Fruit fly (Drosophila melanogaster) whole organism, embryonic: Measurements from ENCODE around the gene Ccdc58.

Experiments
- Bdp1 ChIP-seq: fragments of 200-800 bp; sonication (Bioruptor generic); optimal IDR thresholded peaks from 3 replicates; lab custom pipeline; 2016; ENCODE audit warnings: missing biosample characterization, missing genetic modification characterization
- CG10959 ChIP-seq: fragments of 200-800 bp; sonication (Bioruptor generic); IDR thresholded peaks from 2 replicates; pipeline ENCODE4 v1.3.6; 2022; ENCODE audit warnings: missing biosample characterization, missing genetic modification characterization
- CG11085 ChIP-seq: fragments of 200-800 bp; sonication (Bioruptor generic); IDR thresholded peaks from 2 replicates; pipeline ENCODE4 v1.3.6; 2022; ENCODE audit warnings: missing biosample characterization, missing genetic modification characterization
- CG11504 ChIP-seq: fragments of 200-800 bp; sonication (Bioruptor generic); optimal IDR thresholded peaks from 3 replicates; lab custom pipeline; 2019; ENCODE audit warnings: missing biosample characterization, mild to moderate bottlenecking, missing genetic modification characterization, moderate library complexity
- CG12942 ChIP-seq: fragments of 200-800 bp; sonication (Bioruptor generic); optimal IDR thresholded peaks from 3 replicates; lab custom pipeline; 2016; ENCODE audit warnings: missing biosample characterization, missing genetic modification characterization
- CG13287 ChIP-seq: fragments of 200-800 bp; sonication (Bioruptor generic); IDR thresholded peaks from 2 replicates; pipeline ENCODE4 v1.3.6; 2022; ENCODE audit warnings: missing biosample characterization, missing genetic modification characterization; ENCODE audit not compliant: partially characterized antibody
- CG17385 ChIP-seq: fragments of 200-800 bp; sonication (Bioruptor generic); optimal IDR thresholded peaks from 3 replicates; lab custom pipeline; 2018; ENCODE audit warnings: missing biosample characterization, mild to moderate bottlenecking, missing genetic modification characterization
- CG17568 ChIP-seq: fragments of 200-800 bp; sonication (Bioruptor generic); optimal IDR thresholded peaks from 2 replicates; lab custom pipeline; 2018; ENCODE audit warnings: missing biosample characterization, mild to moderate bottlenecking, missing genetic modification characterization, moderate library complexity
- CG18011 ChIP-seq: fragments of 200-800 bp; sonication (Bioruptor generic); optimal IDR thresholded peaks from 2 replicates; lab custom pipeline; 2017; ENCODE audit warnings: missing biosample characterization, missing genetic modification characterization, mild to moderate bottlenecking, moderate library complexity, missing genotype
- CG18476 ChIP-seq: fragments of 200-800 bp; sonication (Bioruptor generic); optimal IDR thresholded peaks from 2 replicates; lab custom pipeline; 2016; ENCODE audit warnings: missing biosample characterization, mild to moderate bottlenecking, missing genetic modification characterization
- CG31365 ChIP-seq: fragments of 200-800 bp; sonication (Bioruptor generic); optimal IDR thresholded peaks from 2 replicates; lab custom pipeline; 2018; ENCODE audit warnings: missing biosample characterization, mild to moderate bottlenecking, missing genetic modification characterization
- CG33557 ChIP-seq: fragments of 200-800 bp; sonication (Bioruptor generic); optimal IDR thresholded peaks from 2 replicates; lab custom pipeline; 2019; ENCODE audit warnings: missing biosample characterization, mild to moderate bottlenecking, missing genetic modification characterization, moderate library complexity
- CG9797 ChIP-seq: fragments of 200-800 bp; sonication (Bioruptor generic); optimal IDR thresholded peaks from 3 replicates; lab custom pipeline; 2018; ENCODE audit warnings: missing biosample characterization, mild to moderate bottlenecking, missing genetic modification characterization
- CG9876 ChIP-seq: fragments of 200-800 bp; sonication (Bioruptor generic); optimal IDR thresholded peaks from 2 replicates; lab custom pipeline; 2016; ENCODE audit warnings: missing biosample characterization, missing genetic modification characterization
- CHES-1-like ChIP-seq: fragments of 200-800 bp; sonication (Bioruptor generic); optimal IDR thresholded peaks from 2 replicates; lab custom pipeline; 2016; ENCODE audit warnings: missing biosample characterization, missing genetic modification characterization
- CTCF ChIP-seq: fragments of 200-800 bp; sonication (Bioruptor generic); optimal IDR thresholded peaks from 2 replicates; lab custom pipeline; 2017; ENCODE audit warnings: missing biosample characterization, mild to moderate bottlenecking, missing genetic modification characterization, moderate library complexity
- Camta ChIP-seq: fragments of 200-800 bp; sonication (Bioruptor generic); optimal IDR thresholded peaks from 2 replicates; lab custom pipeline; 2016; ENCODE audit warnings: missing biosample characterization, missing genetic modification characterization
- Dp ChIP-seq: fragments of 200-800 bp; sonication (Bioruptor generic); optimal IDR thresholded peaks from 2 replicates; lab custom pipeline; 2018; ENCODE audit warnings: missing biosample characterization, mild to moderate bottlenecking, missing genetic modification characterization, moderate library complexity
- ERR ChIP-seq: fragments of 200-800 bp; sonication (Bioruptor generic); optimal IDR thresholded peaks from 2 replicates; lab custom pipeline; 2016; ENCODE audit warnings: missing biosample characterization, missing genetic modification characterization
- Eip74EF ChIP-seq, 2 experiments: fragments of 200-800 bp in 1 of 2; fragments of >200 bp in 1 of 2; sonication (Bioruptor generic) in 1 of 2; optimal IDR thresholded peaks; 2 replicates each; lab custom pipeline; 2017 to 2019; ENCODE audit warnings: missing biosample characterization in 2 of 2, missing genetic modification characterization in 2 of 2, mild to moderate bottlenecking in 1 of 2, moderate library complexity in 1 of 2
- Ets97D ChIP-seq: fragments of 200-800 bp; sonication (Bioruptor generic); optimal IDR thresholded peaks from 3 replicates; lab custom pipeline; 2016; ENCODE audit warnings: missing biosample characterization, missing genetic modification characterization
- Hmx ChIP-seq: fragments of 200-800 bp; sonication (Bioruptor generic); optimal IDR thresholded peaks from 2 replicates; lab custom pipeline; 2016; ENCODE audit warnings: missing biosample characterization, missing genetic modification characterization
- Hr78 ChIP-seq, 2 experiments: fragments of 200-800 bp in 1 of 2; fragments of >200 bp in 1 of 2; sonication (Bioruptor generic) in 1 of 2; optimal IDR thresholded peaks; 2 replicates each; lab custom pipeline; 2017 to 2019; ENCODE audit warnings: missing biosample characterization in 2 of 2, missing genetic modification characterization in 2 of 2, mild to moderate bottlenecking in 1 of 2, moderate library complexity in 1 of 2
- Med ChIP-seq: fragments of 200-800 bp; sonication (Bioruptor generic); peaks from one replicate; lab custom pipeline; 2016; ENCODE audit warnings: missing biosample characterization, missing genetic modification characterization, mild to moderate bottlenecking, inconsistent platforms, moderate library complexity
- NK7.1 ChIP-seq: fragments of 200-800 bp; sonication (Bioruptor generic); optimal IDR thresholded peaks from 3 replicates; lab custom pipeline; 2016; ENCODE audit warnings: missing biosample characterization, missing genetic modification characterization
- Neu2 ChIP-seq: fragments of 200-800 bp; sonication (Bioruptor generic); optimal IDR thresholded peaks from 3 replicates; lab custom pipeline; 2016; ENCODE audit warnings: missing biosample characterization, missing genetic modification characterization, borderline replicate concordance
- Nf-YC ChIP-seq: fragments of 200-800 bp; optimal IDR thresholded peaks from 3 replicates; lab custom pipeline; 2019; ENCODE audit warnings: missing biosample characterization, mild to moderate bottlenecking, missing genetic modification characterization, moderate library complexity
- TFAM ChIP-seq: fragments of 200-800 bp; sonication (Bioruptor generic); optimal IDR thresholded peaks from 2 replicates; lab custom pipeline; 2017; ENCODE audit warnings: missing biosample characterization, missing genetic modification characterization, inconsistent platforms
- ase ChIP-seq: fragments of 200-800 bp; sonication (Bioruptor generic); IDR thresholded peaks from 3 replicates; pipeline ENCODE4 v1.3.6; 2022; ENCODE audit warnings: missing biosample characterization, missing genetic modification characterization
- bsh ChIP-seq, 2 experiments: fragments of 200-800 bp; sonication (Bioruptor generic); optimal IDR thresholded peaks; 2 replicates each; lab custom pipeline; 2017 to 2018; ENCODE audit warnings: mild to moderate bottlenecking in 2 of 2, missing biosample characterization in 2 of 2, missing genetic modification characterization in 2 of 2, moderate library complexity in 1 of 2
- cg ChIP-seq: fragments of 200-800 bp; sonication (Bioruptor generic); optimal IDR thresholded peaks from 3 replicates; lab custom pipeline; 2019; ENCODE audit warnings: missing biosample characterization, mild to moderate bottlenecking, missing genetic modification characterization, moderate library complexity
- croc ChIP-seq: fragments of 200-800 bp; sonication (Bioruptor generic); conservative IDR thresholded peaks from 3 replicates; pipeline ENCODE4 v1.3.6; 2022; ENCODE audit warnings: missing biosample characterization, missing genetic modification characterization
- da ChIP-seq: fragments of 200-800 bp; sonication (Bioruptor generic); optimal IDR thresholded peaks from 2 replicates; lab custom pipeline; 2016; ENCODE audit warnings: missing biosample characterization, missing genetic modification characterization
- dysf ChIP-seq: fragments of 200-800 bp; sonication (Bioruptor generic); IDR thresholded peaks from 3 replicates; pipeline ENCODE4 v1.3.6; 2022; ENCODE audit warnings: missing biosample characterization, missing genetic modification characterization
- emc ChIP-seq: fragments of 200-800 bp; sonication (Bioruptor generic); optimal IDR thresholded peaks from 2 replicates; lab custom pipeline; 2016; ENCODE audit warnings: missing biosample characterization, missing genetic modification characterization
- fd102C ChIP-seq: fragments of 200-800 bp; sonication (Bioruptor generic); optimal IDR thresholded peaks from 2 replicates; lab custom pipeline; 2018; ENCODE audit warnings: missing biosample characterization, mild to moderate bottlenecking, missing genetic modification characterization, moderate library complexity
- fd64A ChIP-seq: fragments of 200-800 bp; sonication (Bioruptor generic); optimal IDR thresholded peaks from 3 replicates; lab custom pipeline; 2018; ENCODE audit warnings: missing biosample characterization, mild to moderate bottlenecking, missing genetic modification characterization
- gfzf ChIP-seq: fragments of 200-800 bp; sonication (Bioruptor generic); optimal IDR thresholded peaks from 2 replicates; lab custom pipeline; 2016; ENCODE audit warnings: missing biosample characterization, mild to moderate bottlenecking, missing genetic modification characterization, moderate library complexity
- lilli ChIP-seq: fragments of 200-800 bp; sonication (Bioruptor generic); optimal IDR thresholded peaks from 3 replicates; lab custom pipeline; 2016; ENCODE audit warnings: missing biosample characterization, missing genetic modification characterization
- lmd ChIP-seq: fragments of 200-800 bp; sonication (Bioruptor generic); IDR thresholded peaks from 2 replicates; pipeline ENCODE4 v1.3.6; 2022; ENCODE audit warnings: missing biosample characterization, missing genetic modification characterization
- nau ChIP-seq: fragments of 200-800 bp; sonication (Bioruptor generic); optimal IDR thresholded peaks from 3 replicates; lab custom pipeline; 2017; ENCODE audit warnings: missing biosample characterization, mild to moderate bottlenecking, missing genetic modification characterization, missing genetic modification reagents
- phol ChIP-seq: fragments of 200-800 bp; sonication (Bioruptor generic); optimal IDR thresholded peaks from 3 replicates; lab custom pipeline; 2018; ENCODE audit warnings: missing biosample characterization, mild to moderate bottlenecking, missing genetic modification characterization, moderate library complexity
- pzg ChIP-seq: fragments of 200-800 bp; sonication (Bioruptor generic); optimal IDR thresholded peaks from 3 replicates; lab custom pipeline; 2018; ENCODE audit warnings: missing biosample characterization, mild to moderate bottlenecking, missing genetic modification characterization, moderate library complexity
- seq ChIP-seq: fragments of 200-800 bp; sonication (Bioruptor generic); IDR thresholded peaks from 2 replicates; pipeline ENCODE4 v1.3.6; 2022; ENCODE audit warnings: missing biosample characterization, missing genetic modification characterization
- stwl ChIP-seq: fragments of 200-800 bp; sonication (Bioruptor generic); optimal IDR thresholded peaks from 3 replicates; lab custom pipeline; 2018; ENCODE audit warnings: missing biosample characterization, mild to moderate bottlenecking, missing genetic modification characterization, moderate library complexity
- trem ChIP-seq: fragments of 200-800 bp; optimal IDR thresholded peaks from 3 replicates; lab custom pipeline; 2019; ENCODE audit warnings: missing biosample characterization, mild to moderate bottlenecking, missing genetic modification characterization, moderate library complexity
- wdn ChIP-seq: fragments of 200-800 bp; sonication (Bioruptor generic); IDR thresholded peaks from 2 replicates; pipeline ENCODE4 v1.3.6; 2022; ENCODE audit warnings: missing biosample characterization, missing genetic modification characterization
- zfh1 ChIP-seq: fragments of 200-800 bp; sonication (Bioruptor generic); IDR thresholded peaks from 3 replicates; pipeline ENCODE4 v1.3.6; 2022; ENCODE audit warnings: missing biosample characterization, missing genetic modification characterization

The Ccdc58 gene

dm6 chr3L:19815472-19816150 lies 10.6 kb downstream of the Ccdc58 start, which contains the start of gene cyc (continued):
- 0 out of 3 replicates have a peak, but pooled peaks have one; percentile 11 for TF ChIP-seq zfh1 (GFP tag; lab: Robert Waterston, UW)
- no peak for TF ChIP-seq nau
- peak in 1 of 2 experiments; percentile 41 for TF ChIP-seq Eip74EF (GFP tag; optimal IDR thresholded peaks at IDR 0.05; lab: Kevin White, UChicago)
- TF ChIP-seq Nf-YC (tag; lab: Kevin White, UChicago): peak; percentile 5
- peak; percentile 65 for TF ChIP-seq pzg (GFP tag; lab: Kevin White, UChicago)
- TF ChIP-seq CG18011 (GFP tag; lab: Kevin White, UChicago): no peak
- TF ChIP-seq cg (GFP tag; lab: Kevin White, UChicago): peak; percentile 77
- no peak for TF ChIP-seq ase
- no peak for TF ChIP-seq lilli (GFP tag; lab: Kevin White, UChicago)
- no peak for TF ChIP-seq Bdp1 (GFP tag; lab: Kevin White, UChicago)
- TF ChIP-seq TFAM (GFP tag; lab: Kevin White, UChicago): no peak
- 0 out of 3 replicates have a peak, but pooled peaks have one; percentile 14 for TF ChIP-seq dysf (GFP tag; lab: Robert Waterston, UW)
- peak; percentile 68 for TF ChIP-seq CG17385
- no peak for TF ChIP-seq seq (GFP tag; lab: Robert Waterston, UW)
- TF ChIP-seq stwl (tag; lab: Kevin White, UChicago): peak; percentile 17
- peak; percentile 91 for TF ChIP-seq Dp (GFP tag; lab: Kevin White, UChicago)
- no peak for TF ChIP-seq CG33557 (GFP tag; lab: Kevin White, UChicago)
- no peak for TF ChIP-seq fd64A (GFP tag; lab: Kevin White, UChicago)
- TF ChIP-seq Ets97D (GFP tag; lab: Kevin White, UChicago): peak; percentile 75
- peak; percentile 62 for TF ChIP-seq CG9797 (GFP tag; lab: Kevin White, UChicago)
- peak; percentile 8; the same call in 1 of the 2 replicates for TF ChIP-seq CG13287 (GFP tag; lab: Robert Waterston, UW)
- peak in 1 of 2 experiments; percentile 22 for TF ChIP-seq bsh (GFP tag; optimal IDR thresholded peaks at IDR 0.05; lab: Kevin White, UChicago)
- TF ChIP-seq CTCF: peak; percentile 51
- peak; percentile 7 for TF ChIP-seq trem
- TF ChIP-seq gfzf (GFP tag; lab: Kevin White, UChicago): peak; percentile 62
- TF ChIP-seq Med (GFP tag; lab: Kevin White, UChicago): peak; percentile 77

- peak; percentile 71; the same call in 1 of the 2 replicates for TF ChIP-seq lmd (GFP tag; lab: Robert Waterston, UW)
- peak; percentile 73 for TF ChIP-seq CG18476 (GFP tag; lab: Kevin White, UChicago)
- TF ChIP-seq fd102C (GFP tag; lab: Kevin White, UChicago): no peak
- TF ChIP-seq Neu2 (GFP tag; lab: Kevin White, UChicago): peak; percentile 21
- TF ChIP-seq CG17568: no peak
- peak; percentile 79 for TF ChIP-seq CG11504 (tag; lab: Kevin White, UChicago)
- TF ChIP-seq phol (tag; lab: Kevin White, UChicago): peak; percentile 85
- TF ChIP-seq CG12942 (GFP tag; lab: Kevin White, UChicago): peak; percentile 76
- TF ChIP-seq da (GFP tag; lab: Kevin White, UChicago): peak; percentile 69
- no peak for TF ChIP-seq CG31365
- peak; percentile 57 for TF ChIP-seq NK7.1 (GFP tag; lab: Kevin White, UChicago)
- TF ChIP-seq Camta (GFP tag; lab: Kevin White, UChicago): peak; percentile 77
- TF ChIP-seq CG11085: peak; percentile 62
- TF ChIP-seq CG9876 (GFP tag; lab: Kevin White, UChicago): peak; percentile 82
- TF ChIP-seq Hr78 (GFP tag; optimal IDR thresholded peaks at IDR 0.05; lab: Kevin White, UChicago): no peak
- TF ChIP-seq wdn (GFP tag; lab: Robert Waterston, UW): 0 out of 2 replicates have a peak, but pooled peaks have one; percentile 37
- TF ChIP-seq emc (GFP tag; lab: Kevin White, UChicago): peak; percentile 26
- TF ChIP-seq Hmx: peak; percentile 64
- TF ChIP-seq croc (GFP tag; lab: Robert Waterston, UW): no peak; the same call in 2 of the 3 replicates
- peak; percentile 73 for TF ChIP-seq ERR (GFP tag; lab: Kevin White, UChicago)
- no peak for TF ChIP-seq CG10959 (GFP tag; lab: Robert Waterston, UW)
- TF ChIP-seq CHES-1-like (GFP tag; lab: Kevin White, UChicago): peak; percentile 83
These were observed 13.0 kb downstream of the Ccdc58 start, which contains the start of the genes Fibp and Deaf1 for dm6 chr3L:19817807-19818531. Gene Fibp (minus strand): TSS chr3L:19817967. Gene Deaf1 (plus strand): TSS chr3L:19818174.
